Fruit fly (Drosophila melanogaster) whole organism: Measurements from ENCODE around the gene CG33667.
"Not testable (repeated sequence)": the region's sequence is repeated elsewhere in the genome, so short reads cannot be mapped to it uniquely, and the experiment has no call there.

Experiments
- CG8478 ChIP-seq: fragments of >200 bp; optimal IDR thresholded peaks from 2 replicates; lab custom pipeline; 2018; ENCODE audit warnings: inconsistent platforms
- Dll ChIP-seq: fragments of >200 bp; optimal IDR thresholded peaks from 2 replicates; lab custom pipeline; 2017
- EcR ChIP-seq, 2 experiments: fragments of >200 bp; optimal IDR thresholded peaks; 2 replicates each; lab custom pipeline; 2017; ENCODE audit warnings: missing biosample characterization in 2 of 2, missing genetic modification characterization in 2 of 2, missing genetic modification reagents in 2 of 2
- pan ChIP-seq: fragments of >200 bp; optimal IDR thresholded peaks from 2 replicates; lab custom pipeline; 2017
- psq ChIP-seq: fragments of >200 bp; optimal IDR thresholded peaks from 2 replicates; lab custom pipeline; 2017
- usp ChIP-seq: fragments of >200 bp; optimal IDR thresholded peaks from 2 replicates; lab custom pipeline; 2017; ENCODE audit warnings: missing biosample characterization, missing genetic modification characterization, mixed read lengths

The CG33667 gene

dm6 chrX:6472278-6472677, at the start of gene CG33667:
Gene CG33667, minus strand, starts transcription at chrX:6472378.
- not testable (repeated sequence) for TF ChIP-seq psq (lab: Kevin White, UChicago); EcR (GFP tag; optimal IDR thresholded peaks at IDR 0.05; lab: Kevin White, UChicago); usp

DNA sequence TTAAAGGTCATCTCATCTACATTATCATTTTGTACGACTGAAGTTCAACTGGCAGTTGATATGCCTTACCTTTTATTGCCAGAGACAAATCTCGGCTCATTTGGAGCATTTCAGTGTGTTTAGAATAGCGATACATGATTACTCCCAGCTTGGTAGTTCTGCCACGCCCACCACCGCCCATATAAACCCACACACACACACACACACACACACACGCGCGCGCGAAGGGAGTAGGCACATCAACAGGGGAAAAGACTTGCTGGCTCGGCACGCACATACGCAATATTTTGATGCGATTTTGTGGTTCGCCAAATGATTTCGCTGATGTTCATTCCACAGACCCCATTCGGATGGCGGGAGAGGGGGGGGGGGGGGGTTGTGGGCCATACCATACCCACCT, 41.0 kb upstream of the CG33667 start:
- TF ChIP-seq Dll: no peak
- TF ChIP-seq psq (lab: Kevin White, UChicago): no peak
- TF ChIP-seq CG8478 (lab: Kevin White, UChicago): no peak
- TF ChIP-seq pan (lab: Kevin White, UChicago): no peak
- no peak for TF ChIP-seq EcR (GFP tag; optimal IDR thresholded peaks at IDR 0.05; lab: Kevin White, UChicago)
- TF ChIP-seq usp: no peak

DNA sequence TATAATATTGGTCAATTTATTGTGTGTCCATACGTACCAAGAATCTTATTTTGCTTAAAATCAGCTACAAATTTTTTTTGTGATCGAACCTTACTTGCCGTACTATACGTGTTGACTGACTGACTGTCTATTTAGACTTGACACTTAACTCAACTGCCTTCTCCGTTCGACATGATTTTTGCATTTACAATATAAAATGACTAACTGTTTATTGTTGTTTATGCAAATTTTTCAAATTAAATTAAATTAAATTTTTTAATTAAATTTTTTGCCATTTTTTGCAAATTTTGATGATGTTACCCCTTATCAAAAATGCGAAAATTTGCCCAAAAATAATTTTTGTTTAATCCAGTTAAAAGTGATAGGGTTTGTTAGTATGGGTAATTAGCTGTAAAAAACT, 6.6 kb upstream of the CG33667 start, which contains the start of gene CG33665:
Gene CG33665 (minus strand): TSS at position 101 of the 400 bp plus-strand sequence.
- TF ChIP-seq usp; pan (lab: Kevin White, UChicago); Dll: not testable (repeated sequence)

- TF ChIP-seq pan (lab: Kevin White, UChicago); Dll; usp: not testable (repeated sequence)
These were observed 4.7 kb upstream of the CG33667 start, which contains the start of gene CG33666 for dm6 chrX:6476867-6477266. Gene CG33666, minus strand, starts transcription at chrX:6476967.

dm6 chrX:6457888-6458287, 14.3 kb downstream of the CG33667 start:
- TF ChIP-seq pan (lab: Kevin White, UChicago) (no peak), CG8478 (lab: Kevin White, UChicago) (no peak), usp (no peak), Dll (no peak), EcR (GFP tag; optimal IDR thresholded peaks at IDR 0.05; lab: Kevin White, UChicago) (no peak), psq (lab: Kevin White, UChicago) (no peak)

DNA sequence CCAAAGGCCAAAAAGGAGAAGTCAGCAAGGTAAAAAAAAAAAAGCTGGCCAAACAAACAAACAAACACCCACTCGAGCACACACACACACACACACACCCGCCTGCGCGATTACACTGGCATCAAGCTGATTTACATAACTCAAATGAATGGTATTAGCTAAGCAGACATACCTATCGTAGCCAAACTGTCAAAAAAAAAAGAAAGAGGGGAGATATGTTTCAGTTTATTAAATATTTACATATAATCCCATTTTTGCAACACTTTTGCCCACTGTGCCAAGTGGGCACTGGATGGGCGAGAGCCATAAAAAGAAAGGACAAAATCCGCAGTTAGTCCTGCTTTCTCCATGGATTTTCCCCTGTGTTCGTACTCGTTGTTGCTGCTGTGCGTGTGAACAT, 32.7 kb downstream of the CG33667 start:
- no peak for TF ChIP-seq Dll
- no peak for TF ChIP-seq psq (lab: Kevin White, UChicago)
- no peak for TF ChIP-seq CG8478 (lab: Kevin White, UChicago)
- TF ChIP-seq EcR (GFP tag; optimal IDR thresholded peaks at IDR 0.05; lab: Kevin White, UChicago): no peak
- no peak for TF ChIP-seq pan (lab: Kevin White, UChicago)
- no peak for TF ChIP-seq usp
